Worm (Caenorhabditis elegans): Measurements from ENCODE around the gene nhr-99.

DNA sequence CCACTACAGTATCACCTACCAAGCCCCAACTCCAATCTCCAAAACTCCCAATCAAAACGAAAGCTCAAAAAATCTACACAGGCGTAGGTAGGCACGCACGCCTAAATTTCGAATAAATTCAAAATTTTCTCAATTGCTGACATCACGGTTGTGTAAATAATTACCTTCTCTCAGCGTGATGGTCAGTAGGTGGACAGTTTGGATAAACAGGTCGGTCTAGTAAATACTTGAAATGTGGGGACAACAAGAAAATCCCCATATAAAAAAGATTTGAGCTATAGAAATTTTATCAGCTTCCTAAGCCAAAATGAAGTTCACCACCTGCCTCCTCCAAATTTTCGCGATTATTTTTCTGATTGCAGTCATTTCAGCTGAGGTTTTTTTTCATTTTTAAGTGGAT is 36.5 kb upstream of the nhr-99 start, which contains the start of gene B0554.1:
- TF ChIP-seq ztf-11 (tag; optimal IDR thresholded peaks at IDR 0.05), result no peak
- TF ChIP-seq elt-3 (tag; optimal IDR thresholded peaks at IDR 0.05), result no peak
- TF ChIP-seq snpc-4 (tag; optimal IDR thresholded peaks at IDR 0.05), result no peak
- TF ChIP-seq nhr-237 (tag; optimal IDR thresholded peaks at IDR 0.05), result no peak
- no peak for TF ChIP-seq lin-13 (GFP tag; optimal IDR thresholded peaks at IDR 0.05)
- TF ChIP-seq egl-27 (tag; optimal IDR thresholded peaks at IDR 0.05), result no peak

All from whole organism, L1 larva.